Worm (Caenorhabditis elegans) whole organism, L2 larva: ENCODE data around the gene C04E6.5.

Experiments used
- dmd-4 ChIP-seq: sonication (generic microtip); optimal IDR thresholded peaks from 2 replicates; lab custom pipeline; 2017; ENCODE audit warnings: missing biosample characterization, missing genetic modification characterization
- ztf-11 ChIP-seq: sonication (generic microtip); optimal IDR thresholded peaks from 2 replicates; lab custom pipeline; 2017; ENCODE audit warnings: missing biosample characterization, missing genetic modification characterization

C04E6.5 gene

DNA sequence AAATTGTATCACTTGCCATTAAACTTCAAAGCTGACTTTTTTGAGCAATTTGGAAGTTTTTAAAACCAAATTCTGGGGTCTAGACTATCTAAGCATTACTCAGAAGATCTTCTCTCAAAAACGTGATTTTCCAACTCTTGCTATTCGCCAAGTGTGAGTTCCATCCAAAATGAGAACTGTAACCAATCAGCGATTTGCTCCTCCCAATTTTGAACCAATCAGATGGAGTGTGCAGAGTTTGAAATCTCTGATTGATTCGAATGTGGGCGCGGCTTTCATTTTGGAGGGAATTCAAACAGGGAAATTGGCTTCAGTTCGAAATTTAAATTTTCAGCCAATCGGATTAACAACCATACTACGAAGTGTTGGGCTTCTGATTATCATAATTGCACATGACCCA is 51.2 kb downstream of the C04E6.5 start:
- TF ChIP-seq ztf-11 (tag; lab: Kevin White, UChicago) (no peak), dmd-4 (tag; lab: Kevin White, UChicago) (no peak)
